Worm (Caenorhabditis elegans) whole organism, early embryonic: ENCODE results near the gene srxa-14.

Source experiments
- B0310.2 ChIP-seq: sonication (generic microtip); optimal IDR thresholded peaks from 2 replicates; lab custom pipeline; 2016; ENCODE audit warnings: mild to moderate bottlenecking, missing genetic modification characterization, missing compliant biosample characterization
- ama-1 ChIP-seq: fragments of 150-350 bp; optimal IDR thresholded peaks from 2 replicates; lab custom pipeline; 2014
- ceh-13 ChIP-seq: fragments of 200-800 bp; sonication (Bioruptor generic); optimal IDR thresholded peaks from 2 replicates; lab custom pipeline; 2018; ENCODE audit warnings: mild to moderate bottlenecking, missing genetic modification characterization, missing compliant biosample characterization
- flt-1 ChIP-seq: fragments of 200-800 bp; sonication (Bioruptor generic); IDR thresholded peaks from 2 replicates; pipeline ENCODE4 v1.3.6; 2022; ENCODE audit warnings: missing genetic modification characterization, missing compliant biosample characterization
- hmbx-1 ChIP-seq: sonication (generic microtip); optimal IDR thresholded peaks from 2 replicates; lab custom pipeline; 2016; ENCODE audit warnings: mild to moderate bottlenecking, missing genetic modification characterization, missing compliant biosample characterization
- scrt-1 ChIP-seq: fragments of 200-800 bp; sonication (Bioruptor generic); IDR thresholded peaks from 2 replicates; pipeline ENCODE4 v1.3.6; 2022; ENCODE audit warnings: missing genetic modification characterization, missing compliant biosample characterization
- sea-1 ChIP-seq: fragments of 200-800 bp; sonication (Bioruptor generic); conservative IDR thresholded peaks from 2 replicates; pipeline ENCODE4 v1.3.6; 2022; ENCODE audit warnings: missing genetic modification characterization, missing compliant biosample characterization

DNA sequence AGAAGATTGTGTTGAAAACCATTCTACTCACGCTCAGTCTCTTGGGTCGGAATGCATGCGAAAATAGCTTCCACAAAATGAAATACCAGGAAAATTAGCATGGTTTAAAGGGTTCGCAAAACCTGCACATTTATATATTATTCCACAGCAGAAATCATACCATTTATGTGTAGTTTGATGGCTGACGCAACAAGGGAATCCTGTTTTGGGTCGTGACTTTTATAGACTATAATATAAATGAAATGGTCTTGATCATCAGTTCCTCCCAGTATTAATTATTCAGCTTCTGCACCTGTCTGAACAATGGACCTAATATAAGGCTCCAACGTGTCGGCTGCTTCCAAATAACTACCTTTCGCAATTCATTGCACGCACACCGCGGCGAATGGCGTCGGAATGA lies 16.3 kb upstream of the srxa-14 start, which contains the start of gene F46B3.8:
- TF ChIP-seq flt-1 (GFP tag; lab: Robert Waterston, UW) (no peak), sea-1 (GFP tag; lab: Robert Waterston, UW) (no peak), hmbx-1 (tag; lab: Kevin White, UChicago) (no peak), ama-1 (lab: Kevin White, UChicago) (no peak), scrt-1 (GFP tag; lab: Robert Waterston, UW) (no peak), B0310.2 (tag; lab: Kevin White, UChicago) (no peak), ceh-13 (GFP tag; lab: Kevin White, UChicago) (no peak)
